Worm (Caenorhabditis elegans): ENCODE data around the gene smf-1.

Gene smf-1

ce11 chrX:6740282-6740982 is 17.6 kb upstream of the smf-1 start:
- TF ChIP-seq nhr-76 (tag; optimal IDR thresholded peaks at IDR 0.05) = no peak
- TF ChIP-seq lin-13 (tag; optimal IDR thresholded peaks at IDR 0.05) = no peak

- TF ChIP-seq ces-1 (GFP tag; optimal IDR thresholded peaks at IDR 0.05) = peak; percentile 70
- TF ChIP-seq mab-5 (tag; optimal IDR thresholded peaks at IDR 0.05) = no peak
These were observed 16.5 kb upstream of the smf-1 start for ce11 chrX:6739034-6740008.

DNA sequence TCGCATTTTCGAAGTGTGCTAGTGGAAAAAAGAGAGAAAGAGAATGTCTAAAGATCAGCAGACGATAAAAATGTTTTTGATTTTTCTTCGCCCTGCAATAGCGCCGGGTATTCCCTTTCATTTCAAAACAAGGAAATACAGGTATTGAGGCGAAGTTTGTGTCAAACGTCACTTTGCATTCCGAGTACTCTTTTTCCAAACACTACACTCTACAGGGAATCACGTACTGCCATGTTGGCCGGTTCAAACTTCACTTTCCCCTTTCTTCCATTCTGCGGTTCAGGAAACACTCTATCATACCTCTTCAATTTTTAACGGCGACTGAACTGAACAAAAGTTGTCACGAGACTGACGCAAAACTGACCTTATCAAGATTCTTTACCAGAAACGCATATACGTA is 15.7 kb upstream of the smf-1 start:
- TF ChIP-seq nhr-2 (tag; optimal IDR thresholded peaks at IDR 0.05) = no peak
- TF ChIP-seq sptf-1 (tag; optimal IDR thresholded peaks at IDR 0.05) = no peak
- TF ChIP-seq unc-120 (tag; optimal IDR thresholded peaks at IDR 0.05; ENCODE audit: poor library complexity, severe bottlenecking) = no peak
- TF ChIP-seq ham-2 (GFP tag; optimal IDR thresholded peaks at IDR 0.05) = no peak
- TF ChIP-seq zip-8 (tag; optimal IDR thresholded peaks at IDR 0.05) = no peak
- TF ChIP-seq nhr-237 (tag; optimal IDR thresholded peaks at IDR 0.05) = no peak
- no peak for TF ChIP-seq nhr-28 (tag; optimal IDR thresholded peaks at IDR 0.05)
- no peak for TF ChIP-seq elt-1 (tag; optimal IDR thresholded peaks at IDR 0.05; ENCODE audit: borderline replicate concordance, insufficient read depth)
- TF ChIP-seq mab-5 (tag; optimal IDR thresholded peaks at IDR 0.05) = no peak
- no peak for TF ChIP-seq ceh-83 (GFP tag; optimal IDR thresholded peaks at IDR 0.05)
- TF ChIP-seq drap-1 (GFP tag; optimal IDR thresholded peaks at IDR 0.05) = no peak
- no peak for TF ChIP-seq tbx-8 (GFP tag; optimal IDR thresholded peaks at IDR 0.05)
- TF ChIP-seq bed-3 (GFP tag; optimal IDR thresholded peaks at IDR 0.05) = no peak
- no peak for TF ChIP-seq snpc-4 (tag; optimal IDR thresholded peaks at IDR 0.05)

DNA sequence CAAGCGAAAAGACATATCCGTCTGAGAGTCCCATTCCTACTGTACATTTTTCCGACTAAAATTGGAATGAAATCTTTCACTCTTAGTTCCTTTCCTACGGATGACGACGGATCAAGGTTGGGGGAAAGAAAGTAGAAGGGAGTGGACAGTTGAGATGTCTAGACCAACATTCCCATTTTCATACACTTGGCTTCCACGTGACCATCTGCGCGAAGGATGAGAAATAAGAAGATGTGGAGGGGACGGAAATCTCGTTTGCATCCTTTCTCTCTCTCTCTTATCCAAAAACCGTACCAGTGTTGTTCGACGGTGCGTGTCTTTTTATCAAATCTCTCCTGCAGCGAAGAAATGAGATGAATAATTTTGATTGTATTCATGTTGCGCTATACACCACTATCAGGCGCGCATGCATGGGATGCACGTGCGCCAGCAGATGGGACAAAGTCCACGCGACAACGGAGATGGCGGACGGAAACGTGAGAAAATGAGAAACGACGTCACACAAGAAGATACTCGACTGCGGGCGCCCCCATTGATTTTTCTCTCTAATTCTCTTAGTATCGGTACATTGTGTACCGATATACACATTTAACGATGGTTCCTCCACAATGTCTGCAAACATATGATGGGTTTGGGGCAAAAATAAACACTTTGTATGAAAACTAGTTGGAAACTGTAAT is 14.6 kb upstream of the smf-1 start:
- TF ChIP-seq drap-1 (GFP tag; optimal IDR thresholded peaks at IDR 0.05) (no peak), sptf-1 (tag; optimal IDR thresholded peaks at IDR 0.05) (no peak), zip-8 (tag; optimal IDR thresholded peaks at IDR 0.05) (no peak), ceh-83 (GFP tag; optimal IDR thresholded peaks at IDR 0.05) (no peak), flh-1 (GFP tag; optimal IDR thresholded peaks at IDR 0.05) (no peak), unc-120 (tag; optimal IDR thresholded peaks at IDR 0.05; ENCODE audit: poor library complexity, severe bottlenecking) (peak; percentile 58), nhr-28 (tag; optimal IDR thresholded peaks at IDR 0.05) (no peak), mls-2 (tag; optimal IDR thresholded peaks at IDR 0.05) (peak; percentile 18), nhr-12 (tag; optimal IDR thresholded peaks at IDR 0.05) (no peak), ceh-43 (GFP tag; optimal IDR thresholded peaks at IDR 0.05) (no peak), nhr-2 (tag; optimal IDR thresholded peaks at IDR 0.05) (no peak), pha-4 (tag; optimal IDR thresholded peaks at IDR 0.05) (peak; percentile 60), ces-1 (GFP tag; optimal IDR thresholded peaks at IDR 0.05) (peak; percentile 55), mep-1 (tag; optimal IDR thresholded peaks at IDR 0.05) (peak; percentile 35), elt-1 (tag; optimal IDR thresholded peaks at IDR 0.05; ENCODE audit: borderline replicate concordance, insufficient read depth) (peak; percentile 88), unc-39 (tag; optimal IDR thresholded peaks at IDR 0.05) (no peak), elt-3 (tag; optimal IDR thresholded peaks at IDR 0.05) (peak; percentile 92), bed-3 (GFP tag; optimal IDR thresholded peaks at IDR 0.05) (no peak), mab-5 (tag; optimal IDR thresholded peaks at IDR 0.05) (no peak), M03D4.4 (tag; optimal IDR thresholded peaks at IDR 0.05) (no peak), tbx-8 (GFP tag; optimal IDR thresholded peaks at IDR 0.05) (no peak), lsy-2 (tag; optimal IDR thresholded peaks at IDR 0.05) (no peak), lin-32 (GFP tag; optimal IDR thresholded peaks at IDR 0.05) (no peak), blmp-1 (tag; optimal IDR thresholded peaks at IDR 0.05) (peak; percentile 37), snpc-4 (tag; optimal IDR thresholded peaks at IDR 0.05) (no peak), nhr-76 (tag; optimal IDR thresholded peaks at IDR 0.05) (no peak), lin-13 (tag; optimal IDR thresholded peaks at IDR 0.05) (peak; percentile 14), sem-2 (GFP tag; optimal IDR thresholded peaks at IDR 0.05) (peak; percentile 22), hlh-1 (tag; optimal IDR thresholded peaks at IDR 0.05) (peak; percentile 43), ceh-39 (tag; optimal IDR thresholded peaks at IDR 0.05) (no peak), ham-2 (GFP tag; optimal IDR thresholded peaks at IDR 0.05) (peak; percentile 62), unc-62 (GFP tag; optimal IDR thresholded peaks at IDR 0.05) (peak; percentile 69), ztf-11 (tag; optimal IDR thresholded peaks at IDR 0.05) (no peak), nhr-237 (tag; optimal IDR thresholded peaks at IDR 0.05) (peak; percentile 38), cnd-1 (tag; optimal IDR thresholded peaks at IDR 0.05) (no peak)

Measured in whole organism, mixed stage, embryonic.